Fruit fly (Drosophila melanogaster): ENCODE measurements around the gene CG5439.

CG5439 gene

DNA sequence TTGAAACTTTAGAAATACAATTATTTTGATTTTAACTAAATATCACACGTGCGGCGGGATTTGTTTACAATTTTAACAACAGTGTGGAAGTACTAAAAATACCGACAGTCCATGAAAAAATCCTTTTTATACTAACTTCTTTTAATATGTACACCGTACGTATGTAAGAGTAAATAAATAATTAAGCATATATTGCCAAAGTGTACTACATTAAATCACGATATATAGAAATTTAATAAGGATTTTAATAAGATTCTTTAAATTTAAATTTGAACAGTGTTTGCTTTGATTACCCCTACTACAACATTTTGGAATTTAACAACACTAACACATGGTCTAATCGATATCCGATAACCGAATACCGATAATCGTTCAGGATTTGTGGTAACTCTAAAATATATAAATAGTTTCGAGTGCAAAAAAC lies 45.3 kb downstream of the CG5439 start, which contains the start of the genes Ski6 and CG16812 (continued):
- TF ChIP-seq CG31388 (GFP tag; optimal IDR thresholded peaks at IDR 0.05) (no peak), CG6175 (GFP tag; IDR thresholded peaks at IDR 0.05) (no peak), bab2 (GFP tag; optimal IDR thresholded peaks at IDR 0.05) (peak; percentile 54), rib (GFP tag; IDR thresholded peaks at IDR 0.05) (no peak), jumu (GFP tag; optimal IDR thresholded peaks at IDR 0.05) (no peak), ATbp (GFP tag; optimal IDR thresholded peaks at IDR 0.05) (no peak), CG3281 (GFP tag; optimal IDR thresholded peaks at IDR 0.05) (no peak), CG1024 (GFP tag; IDR thresholded peaks at IDR 0.05) (peak; percentile 22; the same call in 1 of the 2 replicates), CG14441 (GFP tag; IDR thresholded peaks at IDR 0.05) (peak; percentile 54), CHES-1-like (GFP tag; optimal IDR thresholded peaks at IDR 0.05) (peak; percentile 16), sim (GFP tag; IDR thresholded peaks at IDR 0.05) (no peak), mirr (GFP tag; optimal IDR thresholded peaks at IDR 0.05) (no peak), maf-S (GFP tag; optimal IDR thresholded peaks at IDR 0.05) (no peak), Spps (tag; optimal IDR thresholded peaks at IDR 0.05) (peak; percentile 59), h (optimal IDR thresholded peaks at IDR 0.05) (no peak), ttk (GFP tag; IDR thresholded peaks at IDR 0.05) (no peak; the same call in 1 of the 2 replicates), Dbx (GFP tag; IDR thresholded peaks at IDR 0.05) (peak; percentile 68), hbn (GFP tag; IDR thresholded peaks at IDR 0.05; ENCODE audit: partially characterized antibody) (peak; percentile 36; the same call in 1 of the 2 replicates), CG8359 (GFP tag; optimal IDR thresholded peaks at IDR 0.05; ENCODE audit: borderline replicate concordance) (no peak), Opbp (GFP tag; IDR thresholded peaks at IDR 0.05; ENCODE audit: partially characterized antibody) (peak; percentile 57; the same call in 2 of the 3 replicates), gsb-n (tag; optimal IDR thresholded peaks at IDR 0.05) (peak; percentile 68), Elba2 (GFP tag; optimal IDR thresholded peaks at IDR 0.05) (peak; percentile 29), stc (GFP tag; IDR thresholded peaks at IDR 0.05) (peak; percentile 65), slou (GFP tag; optimal IDR thresholded peaks at IDR 0.05) (peak; percentile 39), CG8765 (GFP tag; IDR thresholded peaks at IDR 0.05) (no peak), CG8290 (GFP tag; optimal IDR thresholded peaks at IDR 0.05) (peak; percentile 37), CG8290 (tag; optimal IDR thresholded peaks at IDR 0.05) (no peak), HmgZ (tag; optimal IDR thresholded peaks at IDR 0.05) (peak; percentile 75), CG11723 (GFP tag; optimal IDR thresholded peaks at IDR 0.05) (no peak), CG1647 (GFP tag; optimal IDR thresholded peaks at IDR 0.05) (no peak), CG32767 (GFP tag; IDR thresholded peaks at IDR 0.05) (no peak), CG11456 (GFP tag; IDR thresholded peaks at IDR 0.05) (no peak), CG15514 (GFP tag; optimal IDR thresholded peaks at IDR 0.05) (peak; percentile 51), Oli (tag; optimal IDR thresholded peaks at IDR 0.05) (peak; percentile 42), ara (GFP tag; IDR thresholded peaks at IDR 0.05) (no peak), ham (GFP tag; IDR thresholded peaks at IDR 0.05) (no peak), MTF-1 (GFP tag; optimal IDR thresholded peaks at IDR 0.05; ENCODE audit: borderline replicate concordance) (peak; percentile 68), E2f2 (GFP tag; IDR thresholded peaks at IDR 0.05) (peak; percentile 58; the same call in 1 of the 2 replicates), Hr78 (GFP tag; optimal IDR thresholded peaks at IDR 0.05) (no peak), Hey (tag; optimal IDR thresholded peaks at IDR 0.05) (no peak), CG15269 (tag; optimal IDR thresholded peaks at IDR 0.05) (peak; percentile 83), CG7786 (GFP tag; optimal IDR thresholded peaks at IDR 0.05) (peak; percentile 12), Rx (GFP tag; IDR thresholded peaks at IDR 0.05) (0 out of 2 replicates have a peak, but pooled peaks have one; percentile 41), grau (tag; optimal IDR thresholded peaks at IDR 0.05) (peak; percentile 78), CG14965 (GFP tag; optimal IDR thresholded peaks at IDR 0.05; ENCODE audit: borderline replicate concordance) (no peak), HLH3B (GFP tag; IDR thresholded peaks at IDR 0.05) (peak; percentile 64), CG14014 (GFP tag; IDR thresholded peaks at IDR 0.05) (peak; percentile 53; the same call in 1 of the 2 replicates), Six4 (GFP tag; optimal IDR thresholded peaks at IDR 0.05) (peak; percentile 46), YL-1 (GFP tag; optimal IDR thresholded peaks at IDR 0.05) (peak; percentile 66), fd96Cb (tag; optimal IDR thresholded peaks at IDR 0.05) (peak; percentile 61), CG12391 (tag; optimal IDR thresholded peaks at IDR 0.05) (peak; percentile 89), NC2β (GFP tag; optimal IDR thresholded peaks at IDR 0.05) (peak; percentile 51)
